Worm (Caenorhabditis elegans) whole organism, mixed stage, embryonic: ENCODE data around the gene K09E4.4.

Source experiments
- M03D4.4 ChIP-seq: sonication (generic microtip); optimal IDR thresholded peaks from 2 replicates; lab custom pipeline; 2017; ENCODE audit warnings: mild to moderate bottlenecking, missing genetic modification characterization, missing compliant biosample characterization
- bed-3 ChIP-seq: fragments of 200-800 bp; sonication (Bioruptor generic); optimal IDR thresholded peaks from 3 replicates; lab custom pipeline; 2018; ENCODE audit warnings: mild to moderate bottlenecking, missing genetic modification characterization, moderate library complexity, missing compliant biosample characterization
- blmp-1 ChIP-seq: fragments of 150-350 bp; optimal IDR thresholded peaks from 2 replicates; lab custom pipeline; 2014; ENCODE audit warnings: missing biosample characterization, missing genetic modification characterization
- ceh-39 ChIP-seq: fragments of 150-350 bp; optimal IDR thresholded peaks from 2 replicates; lab custom pipeline; 2014; ENCODE audit warnings: missing biosample characterization, missing genetic modification characterization
- ceh-43 ChIP-seq: fragments of 200-800 bp; sonication (Bioruptor generic); optimal IDR thresholded peaks from 2 replicates; lab custom pipeline; 2018; ENCODE audit warnings: mild to moderate bottlenecking, missing genetic modification characterization, moderate library complexity, missing compliant biosample characterization
- ceh-83 ChIP-seq: fragments of 200-800 bp; sonication (Bioruptor generic); optimal IDR thresholded peaks from 2 replicates; lab custom pipeline; 2018; ENCODE audit warnings: mild to moderate bottlenecking, missing genetic modification characterization, missing compliant biosample characterization
- ces-1 ChIP-seq: fragments of 150-350 bp; optimal IDR thresholded peaks from 2 replicates; lab custom pipeline; 2014; ENCODE audit warnings: missing biosample characterization, missing genetic modification reagents, missing genetic modification characterization
- cnd-1 ChIP-seq: fragments of 200-800 bp; sonication (Bioruptor generic); optimal IDR thresholded peaks from 2 replicates; lab custom pipeline; 2018; ENCODE audit warnings: mild to moderate bottlenecking, missing genetic modification characterization, missing compliant biosample characterization
- drap-1 ChIP-seq: fragments of 200-800 bp; sonication (Bioruptor generic); optimal IDR thresholded peaks from 3 replicates; lab custom pipeline; 2018; ENCODE audit warnings: mild to moderate bottlenecking, missing genetic modification characterization, missing compliant biosample characterization
- elt-1 ChIP-seq: sonication (generic microtip); optimal IDR thresholded peaks from 2 replicates; lab custom pipeline; 2017; ENCODE audit warnings: missing genetic modification characterization, mild to moderate bottlenecking, missing compliant biosample characterization, antibody characterized with exemption, moderate library complexity, borderline replicate concordance; ENCODE audit not compliant: insufficient read depth
- elt-3 ChIP-seq: fragments of 150-350 bp; optimal IDR thresholded peaks from 2 replicates; lab custom pipeline; 2014; ENCODE audit warnings: missing biosample characterization, missing genetic modification characterization
- flh-1 ChIP-seq: fragments of 200-800 bp; sonication (Bioruptor generic); optimal IDR thresholded peaks from 2 replicates; lab custom pipeline; 2018; ENCODE audit warnings: mild to moderate bottlenecking, missing genetic modification characterization, moderate library complexity, missing compliant biosample characterization
- ham-2 ChIP-seq: fragments of 200-800 bp; sonication (Bioruptor generic); optimal IDR thresholded peaks from 2 replicates; lab custom pipeline; 2018; ENCODE audit warnings: mild to moderate bottlenecking, missing genetic modification characterization, missing compliant biosample characterization
- hlh-1 ChIP-seq: fragments of 150-350 bp; optimal IDR thresholded peaks from 2 replicates; lab custom pipeline; 2014; ENCODE audit warnings: missing biosample characterization, missing genetic modification reagents, missing genetic modification characterization
- lin-13 ChIP-seq: fragments of 150-350 bp; optimal IDR thresholded peaks from 2 replicates; lab custom pipeline; 2014; ENCODE audit warnings: missing biosample characterization, missing genetic modification characterization
- lin-32 ChIP-seq: fragments of 200-800 bp; sonication (Bioruptor generic); optimal IDR thresholded peaks from 2 replicates; lab custom pipeline; 2018; ENCODE audit warnings: mild to moderate bottlenecking, missing genetic modification characterization, missing compliant biosample characterization
- lsy-2 ChIP-seq: fragments of 150-350 bp; optimal IDR thresholded peaks from 2 replicates; lab custom pipeline; 2014; ENCODE audit warnings: missing biosample characterization, missing genetic modification characterization
- mep-1 ChIP-seq: fragments of 150-350 bp; optimal IDR thresholded peaks from 2 replicates; lab custom pipeline; 2017; ENCODE audit warnings: missing biosample characterization, missing genetic modification reagents, missing genetic modification characterization, inconsistent platforms
- nhr-12 ChIP-seq: fragments of 150-350 bp; optimal IDR thresholded peaks from 2 replicates; lab custom pipeline; 2014; ENCODE audit warnings: missing biosample characterization, missing genetic modification characterization
- nhr-2 ChIP-seq: fragments of 150-350 bp; optimal IDR thresholded peaks from 2 replicates; lab custom pipeline; 2014; ENCODE audit warnings: missing biosample characterization, missing genetic modification characterization
- nhr-237 ChIP-seq: fragments of 150-350 bp; optimal IDR thresholded peaks from 2 replicates; lab custom pipeline; 2014; ENCODE audit warnings: missing biosample characterization, missing genetic modification characterization
- nhr-28 ChIP-seq: fragments of 150-350 bp; optimal IDR thresholded peaks from 2 replicates; lab custom pipeline; 2014; ENCODE audit warnings: missing biosample characterization, missing genetic modification characterization
- nhr-76 ChIP-seq: sonication (generic microtip); optimal IDR thresholded peaks from 2 replicates; lab custom pipeline; 2017; ENCODE audit warnings: missing biosample characterization, missing genetic modification characterization
- pha-4 ChIP-seq: fragments of 150-350 bp; optimal IDR thresholded peaks from 2 replicates; lab custom pipeline; 2018; ENCODE audit warnings: missing biosample characterization, missing genetic modification reagents, missing genetic modification characterization
- sem-2 ChIP-seq: fragments of 200-800 bp; sonication (Bioruptor generic); optimal IDR thresholded peaks from 2 replicates; lab custom pipeline; 2018; ENCODE audit warnings: mild to moderate bottlenecking, missing genetic modification characterization, missing compliant biosample characterization
- snpc-4 ChIP-seq: fragments of 150-350 bp; optimal IDR thresholded peaks from 2 replicates; lab custom pipeline; 2014; ENCODE audit warnings: missing biosample characterization, missing genetic modification characterization
- sptf-1 ChIP-seq: sonication (generic microtip); optimal IDR thresholded peaks from 2 replicates; lab custom pipeline; 2017; ENCODE audit warnings: mild to moderate bottlenecking, missing genetic modification characterization, moderate library complexity, missing compliant biosample characterization
- tbx-8 ChIP-seq: fragments of 200-800 bp; sonication (Bioruptor generic); optimal IDR thresholded peaks from 2 replicates; lab custom pipeline; 2018; ENCODE audit warnings: mild to moderate bottlenecking, missing genetic modification characterization, moderate library complexity, missing compliant biosample characterization
- unc-39 ChIP-seq: fragments of 150-350 bp; optimal IDR thresholded peaks from 2 replicates; lab custom pipeline; 2014; ENCODE audit warnings: missing biosample characterization, missing genetic modification characterization
- unc-62 ChIP-seq: fragments of 150-350 bp; optimal IDR thresholded peaks from 2 replicates; lab custom pipeline; 2014; ENCODE audit warnings: missing biosample characterization, missing genetic modification reagents, missing genetic modification characterization
- zip-8 ChIP-seq: fragments of 150-350 bp; optimal IDR thresholded peaks from 2 replicates; lab custom pipeline; 2014; ENCODE audit warnings: missing biosample characterization, missing genetic modification characterization
- ztf-11 ChIP-seq: fragments of 150-350 bp; optimal IDR thresholded peaks from 2 replicates; lab custom pipeline; 2014; ENCODE audit warnings: missing biosample characterization, missing genetic modification characterization

The K09E4.4 gene

DNA sequence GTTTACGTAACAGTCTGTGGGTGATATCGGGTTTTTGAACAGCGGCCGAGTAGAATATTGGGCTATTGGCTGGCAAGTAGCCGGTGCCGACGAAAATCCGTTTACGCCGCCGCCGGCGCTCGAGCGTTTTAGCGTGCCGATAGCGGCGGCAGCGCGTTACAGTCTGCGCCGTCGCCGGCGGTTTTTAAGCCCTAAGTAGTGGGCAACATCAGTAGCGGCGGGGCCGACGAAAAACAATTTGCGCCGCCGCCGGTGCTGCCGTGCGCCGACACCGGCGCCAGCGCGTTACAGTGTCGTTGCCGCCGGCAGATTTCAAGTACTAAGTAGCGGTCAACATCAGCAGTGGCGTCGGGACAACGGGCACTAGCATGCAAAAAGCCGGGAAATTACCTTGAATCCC is 26.1 kb downstream of the K09E4.4 start:
- TF ChIP-seq drap-1 (GFP tag; lab: Kevin White, UChicago) (no peak), ceh-83 (GFP tag; lab: Kevin White, UChicago) (no peak), nhr-2 (tag; lab: Kevin White, UChicago) (no peak), ham-2 (GFP tag; lab: Kevin White, UChicago) (no peak), unc-39 (tag; lab: Kevin White, UChicago) (no peak), M03D4.4 (tag; lab: Kevin White, UChicago) (no peak), sptf-1 (tag; lab: Kevin White, UChicago) (no peak), ceh-39 (tag; lab: Kevin White, UChicago) (no peak), snpc-4 (tag; lab: Kevin White, UChicago) (no peak), lin-32 (no peak), pha-4 (tag; lab: Kevin White, UChicago) (no peak), hlh-1 (tag; lab: Kevin White, UChicago) (no peak), nhr-76 (tag; lab: Kevin White, UChicago) (no peak), zip-8 (tag; lab: Kevin White, UChicago) (no peak), cnd-1 (no peak), elt-3 (tag; lab: Kevin White, UChicago) (no peak), ceh-43 (no peak), lsy-2 (tag; lab: Kevin White, UChicago) (no peak), nhr-237 (tag; lab: Kevin White, UChicago) (no peak), tbx-8 (GFP tag; lab: Kevin White, UChicago) (no peak)

DNA sequence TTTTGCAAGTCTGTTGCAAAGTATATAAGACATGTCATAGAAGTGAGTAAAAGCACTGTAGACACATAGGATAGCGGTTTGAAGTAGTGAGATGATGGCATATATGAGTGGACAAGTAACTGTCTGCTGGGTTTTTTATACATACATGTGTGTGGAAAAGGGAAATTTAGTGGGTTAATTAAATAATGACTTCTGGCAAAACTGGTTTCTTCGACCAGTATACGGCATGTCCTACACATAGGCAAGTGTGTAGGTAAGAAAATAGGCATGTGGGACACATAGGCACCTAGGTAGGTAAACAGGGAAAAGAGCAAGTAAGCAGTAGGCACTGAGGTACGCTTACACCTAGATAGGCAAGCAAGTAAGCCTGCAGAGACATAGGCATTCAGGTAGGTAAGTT is 27.4 kb downstream of the K09E4.4 start, which contains the start of gene col-87:
TSS of gene col-87 (minus strand) at position 101 of the 400 bp plus-strand sequence.
- TF ChIP-seq lsy-2 (tag; lab: Kevin White, UChicago) = no peak
- no peak for TF ChIP-seq bed-3 (GFP tag; lab: Kevin White, UChicago)
- TF ChIP-seq tbx-8 (GFP tag; lab: Kevin White, UChicago) = no peak

DNA sequence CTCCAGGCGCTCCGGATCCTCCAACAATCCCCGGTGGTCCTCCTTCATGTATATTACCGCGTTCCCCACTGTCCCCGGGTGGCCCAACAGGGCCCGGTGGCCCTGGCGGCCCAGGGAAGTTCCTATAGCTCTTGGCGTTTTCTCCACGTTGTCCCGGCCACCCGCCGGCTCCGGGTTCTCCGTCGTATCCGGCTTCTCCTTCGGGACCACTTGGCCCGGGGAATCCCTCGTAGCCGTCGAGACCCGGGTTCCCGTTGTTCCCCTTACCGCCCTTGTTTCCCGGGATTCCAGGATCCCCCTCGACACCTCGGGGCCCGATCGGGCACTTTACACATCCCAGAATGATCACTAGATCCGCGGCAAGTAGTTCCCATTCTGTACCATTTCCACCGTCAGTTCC is 30.8 kb downstream of the K09E4.4 start:
- no peak for TF ChIP-seq unc-62 (GFP tag; lab: Kevin White, UChicago)
- no peak for TF ChIP-seq cnd-1
- no peak for TF ChIP-seq lin-32
- no peak for TF ChIP-seq nhr-12 (tag; lab: Kevin White, UChicago)
- TF ChIP-seq sem-2 (GFP tag; lab: Kevin White, UChicago) = no peak
- TF ChIP-seq nhr-76 (tag; lab: Kevin White, UChicago) = no peak
- TF ChIP-seq unc-39 (tag; lab: Kevin White, UChicago) = no peak
- TF ChIP-seq sptf-1 (tag; lab: Kevin White, UChicago) = no peak
- no peak for TF ChIP-seq flh-1 (GFP tag; lab: Kevin White, UChicago)
- TF ChIP-seq mep-1 = no peak
- TF ChIP-seq hlh-1 (tag; lab: Kevin White, UChicago) = no peak
- TF ChIP-seq nhr-2 (tag; lab: Kevin White, UChicago) = no peak
- no peak for TF ChIP-seq lin-13
- no peak for TF ChIP-seq lsy-2 (tag; lab: Kevin White, UChicago)
- TF ChIP-seq bed-3 (GFP tag; lab: Kevin White, UChicago) = no peak
- no peak for TF ChIP-seq nhr-237 (tag; lab: Kevin White, UChicago)
- TF ChIP-seq elt-1 (tag; lab: Kevin White, UChicago) = no peak
- TF ChIP-seq, all 35 proteins: peak for 0

DNA sequence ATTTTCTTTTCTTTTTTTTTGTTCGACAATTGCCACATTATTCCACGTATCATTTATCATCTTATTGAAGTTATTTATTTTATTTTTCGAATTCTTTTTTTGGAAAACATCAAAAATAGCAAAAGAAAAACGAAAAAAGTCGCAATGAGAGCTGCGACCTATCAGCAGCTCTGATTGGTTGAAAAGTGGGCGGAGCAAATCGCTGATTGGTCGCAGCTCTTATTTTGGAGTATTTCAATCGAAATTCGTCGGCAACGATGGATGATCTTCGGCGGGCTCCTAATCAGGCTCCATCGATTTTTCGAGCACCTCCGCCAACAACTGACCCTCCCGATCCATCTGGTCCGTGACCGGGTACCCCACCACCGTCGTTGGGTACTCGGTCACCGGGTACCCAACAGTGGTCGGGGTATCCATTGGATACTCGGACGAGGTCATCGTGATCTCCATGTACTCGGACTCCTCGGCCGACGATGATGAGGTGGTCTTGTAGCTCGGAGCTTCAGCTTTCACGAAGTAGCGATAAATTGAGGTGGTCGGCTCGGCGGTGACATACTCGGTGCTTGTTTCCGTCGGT is 32.1 kb downstream of the K09E4.4 start:
- TF ChIP-seq elt-1 (tag; lab: Kevin White, UChicago) = no peak
- TF ChIP-seq sem-2 (GFP tag; lab: Kevin White, UChicago) = no peak
- no peak for TF ChIP-seq lsy-2 (tag; lab: Kevin White, UChicago)
- no peak for TF ChIP-seq ces-1
- no peak for TF ChIP-seq bed-3 (GFP tag; lab: Kevin White, UChicago)
- TF ChIP-seq sptf-1 (tag; lab: Kevin White, UChicago) = no peak
- no peak for TF ChIP-seq lin-13
- TF ChIP-seq hlh-1 (tag; lab: Kevin White, UChicago) = no peak
- no peak for TF ChIP-seq ztf-11
- no peak for TF ChIP-seq elt-3 (tag; lab: Kevin White, UChicago)
- no peak for TF ChIP-seq nhr-237 (tag; lab: Kevin White, UChicago)
- TF ChIP-seq M03D4.4 (tag; lab: Kevin White, UChicago) = no peak
- TF ChIP-seq lin-32 = no peak
- TF ChIP-seq ceh-39 (tag; lab: Kevin White, UChicago) = no peak
- no peak for TF ChIP-seq tbx-8 (GFP tag; lab: Kevin White, UChicago)
- TF ChIP-seq ceh-83 (GFP tag; lab: Kevin White, UChicago) = no peak
- no peak for TF ChIP-seq blmp-1 (tag; lab: Kevin White, UChicago)
- no peak for TF ChIP-seq zip-8 (tag; lab: Kevin White, UChicago)
- no peak for TF ChIP-seq nhr-76 (tag; lab: Kevin White, UChicago)
- TF ChIP-seq nhr-28 (tag; lab: Kevin White, UChicago) = no peak
